Fruit fly (Drosophila melanogaster): ENCODE data around the gene CG8353.
A peak's percentile ranks its signal among the peaks of the same experiment; 100 is the strongest.

CG8353 gene

dm6 chr2L:8233571-8233970 lies 19.7 kb downstream of the CG8353 start:
- TF ChIP-seq cic (GFP tag; optimal IDR thresholded peaks at IDR 0.05) (peak; percentile 96), CG33017 (tag; optimal IDR thresholded peaks at IDR 0.05) (peak; percentile 60), bab1 (GFP tag; optimal IDR thresholded peaks at IDR 0.05) (no peak), toe (GFP tag; optimal IDR thresholded peaks at IDR 0.05) (no peak), kay (GFP tag; ENCODE audit: borderline replicate concordance) (peak; percentile 90), CG5204 (GFP tag; optimal IDR thresholded peaks at IDR 0.05) (no peak), Hr96 (GFP tag; optimal IDR thresholded peaks at IDR 0.05) (no peak), ovo (GFP tag; optimal IDR thresholded peaks at IDR 0.05) (peak; percentile 53), Clk (GFP tag; optimal IDR thresholded peaks at IDR 0.05) (no peak), CG14711 (tag; optimal IDR thresholded peaks at IDR 0.05) (no peak), tj (GFP tag; optimal IDR thresholded peaks at IDR 0.05) (peak; percentile 53), Crg-1 (GFP tag; optimal IDR thresholded peaks at IDR 0.05) (no peak), CG1620 (GFP tag; optimal IDR thresholded peaks at IDR 0.05) (no peak), cnc (optimal IDR thresholded peaks at IDR 0.05) (no peak), Mnt (GFP tag; optimal IDR thresholded peaks at IDR 0.05) (peak; percentile 10), CG12768 (GFP tag; optimal IDR thresholded peaks at IDR 0.05) (peak; percentile 51), pad (GFP tag; optimal IDR thresholded peaks at IDR 0.05) (no peak), CG7101 (tag; optimal IDR thresholded peaks at IDR 0.05) (peak; percentile 59), CG11617 (GFP tag; optimal IDR thresholded peaks at IDR 0.05) (peak; percentile 59), CG7045 (GFP tag; optimal IDR thresholded peaks at IDR 0.05) (peak; percentile 70)

dm6 chr2L:8239032-8239650 lies 25.3 kb downstream of the CG8353 start:
- TF ChIP-seq CG1620 (GFP tag; optimal IDR thresholded peaks at IDR 0.05), result no peak
- TF ChIP-seq kay (GFP tag; ENCODE audit: borderline replicate concordance), result peak; percentile 88
- TF ChIP-seq CG7045 (GFP tag; optimal IDR thresholded peaks at IDR 0.05), result no peak
- TF ChIP-seq Crg-1 (GFP tag; optimal IDR thresholded peaks at IDR 0.05), result no peak
- peak; percentile 67 for TF ChIP-seq cic (GFP tag; optimal IDR thresholded peaks at IDR 0.05)
- peak; percentile 57 for TF ChIP-seq CG12768 (GFP tag; optimal IDR thresholded peaks at IDR 0.05)

- peak; percentile 10 for TF ChIP-seq CG7045 (GFP tag; optimal IDR thresholded peaks at IDR 0.05)
- peak; percentile 58 for TF ChIP-seq bab1 (GFP tag; optimal IDR thresholded peaks at IDR 0.05)
- TF ChIP-seq CG1620 (GFP tag; optimal IDR thresholded peaks at IDR 0.05), result peak; percentile 16
- TF ChIP-seq CG5204 (GFP tag; optimal IDR thresholded peaks at IDR 0.05), result peak; percentile 36
- peak; percentile 4 for TF ChIP-seq cic (GFP tag; optimal IDR thresholded peaks at IDR 0.05)
- peak; percentile 30 for TF ChIP-seq ovo (GFP tag; optimal IDR thresholded peaks at IDR 0.05)
- TF ChIP-seq Clk (GFP tag; optimal IDR thresholded peaks at IDR 0.05), result no peak
- TF ChIP-seq CG33017 (tag; optimal IDR thresholded peaks at IDR 0.05), result no peak
- TF ChIP-seq tj (GFP tag; optimal IDR thresholded peaks at IDR 0.05), result peak; percentile 98
Measured at dm6 chr2L:8239712-8240245, 25.9 kb downstream of the CG8353 start, which contains the start of gene Pvr. Gene Pvr, minus strand, starts transcription at chr2L:8239878.

dm6 chr2L:8241700-8242099 lies 27.9 kb downstream of the CG8353 start, which contains the start of gene Spn28F:
Gene Spn28F, minus strand, starts transcription at chr2L:8241800.
- TF ChIP-seq Clk (GFP tag; optimal IDR thresholded peaks at IDR 0.05), result no peak
- TF ChIP-seq ovo (GFP tag; optimal IDR thresholded peaks at IDR 0.05), result no peak
- TF ChIP-seq CG12768 (GFP tag; optimal IDR thresholded peaks at IDR 0.05), result no peak
- no peak for TF ChIP-seq cnc (optimal IDR thresholded peaks at IDR 0.05)
- no peak for TF ChIP-seq pad (GFP tag; optimal IDR thresholded peaks at IDR 0.05)
- no peak for TF ChIP-seq toe (GFP tag; optimal IDR thresholded peaks at IDR 0.05)
- no peak for TF ChIP-seq CG11617 (GFP tag; optimal IDR thresholded peaks at IDR 0.05)
- TF ChIP-seq bab1 (GFP tag; optimal IDR thresholded peaks at IDR 0.05), result no peak
- no peak for TF ChIP-seq Hr96 (GFP tag; optimal IDR thresholded peaks at IDR 0.05)
- no peak for TF ChIP-seq CG33017 (tag; optimal IDR thresholded peaks at IDR 0.05)
- no peak for TF ChIP-seq CG14711 (tag; optimal IDR thresholded peaks at IDR 0.05)
- TF ChIP-seq cic (GFP tag; optimal IDR thresholded peaks at IDR 0.05), result no peak
- TF ChIP-seq CG1620 (GFP tag; optimal IDR thresholded peaks at IDR 0.05), result no peak
- TF ChIP-seq kay (GFP tag; ENCODE audit: borderline replicate concordance), result no peak

- TF ChIP-seq cnc (optimal IDR thresholded peaks at IDR 0.05), result no peak
- TF ChIP-seq CG12768 (GFP tag; optimal IDR thresholded peaks at IDR 0.05), result no peak
- no peak for TF ChIP-seq CG7045 (GFP tag; optimal IDR thresholded peaks at IDR 0.05)
- TF ChIP-seq CG1620 (GFP tag; optimal IDR thresholded peaks at IDR 0.05), result no peak
- TF ChIP-seq Crg-1 (GFP tag; optimal IDR thresholded peaks at IDR 0.05), result no peak
- TF ChIP-seq Hr96 (GFP tag; optimal IDR thresholded peaks at IDR 0.05), result no peak
- TF ChIP-seq kay (GFP tag; ENCODE audit: borderline replicate concordance), result no peak
- TF ChIP-seq CG7101 (tag; optimal IDR thresholded peaks at IDR 0.05), result no peak
- no peak for TF ChIP-seq Clk (GFP tag; optimal IDR thresholded peaks at IDR 0.05)
- no peak for TF ChIP-seq Mnt (GFP tag; optimal IDR thresholded peaks at IDR 0.05)
- TF ChIP-seq bab1 (GFP tag; optimal IDR thresholded peaks at IDR 0.05), result no peak
- TF ChIP-seq pad (GFP tag; optimal IDR thresholded peaks at IDR 0.05), result no peak
- TF ChIP-seq toe (GFP tag; optimal IDR thresholded peaks at IDR 0.05), result no peak
- TF ChIP-seq ovo (GFP tag; optimal IDR thresholded peaks at IDR 0.05), result no peak
- no peak for TF ChIP-seq CG5204 (GFP tag; optimal IDR thresholded peaks at IDR 0.05)
- TF ChIP-seq CG14711 (tag; optimal IDR thresholded peaks at IDR 0.05), result no peak
Measured at dm6 chr2L:8242186-8242585, 28.3 kb downstream of the CG8353 start, which contains the start of gene CG14277. Gene CG14277, plus strand, starts transcription at chr2L:8242486.

dm6 chr2L:8243903-8244302 lies 30.1 kb downstream of the CG8353 start, which contains the start of gene CG43057:
Gene CG43057, minus strand, starts transcription at chr2L:8244003.
- no peak for TF ChIP-seq kay (GFP tag; ENCODE audit: borderline replicate concordance)
- no peak for TF ChIP-seq Hr96 (GFP tag; optimal IDR thresholded peaks at IDR 0.05)
- TF ChIP-seq CG11617 (GFP tag; optimal IDR thresholded peaks at IDR 0.05), result no peak
- no peak for TF ChIP-seq cic (GFP tag; optimal IDR thresholded peaks at IDR 0.05)
- TF ChIP-seq CG7045 (GFP tag; optimal IDR thresholded peaks at IDR 0.05), result no peak
- no peak for TF ChIP-seq CG7101 (tag; optimal IDR thresholded peaks at IDR 0.05)
- no peak for TF ChIP-seq pad (GFP tag; optimal IDR thresholded peaks at IDR 0.05)
- no peak for TF ChIP-seq ovo (GFP tag; optimal IDR thresholded peaks at IDR 0.05)
